Worm (Caenorhabditis elegans): Measurements from ENCODE around the gene C08E8.2.

- TF ChIP-seq Y95B8A.8 (GFP tag; IDR thresholded peaks at IDR 0.05) (no peak), nfya-1 (tag; optimal IDR thresholded peaks at IDR 0.05; ENCODE audit: borderline replicate concordance, insufficient read depth) (no peak), cebp-1 (GFP tag; IDR thresholded peaks at IDR 0.05) (no peak), cebp-1 (tag; optimal IDR thresholded peaks at IDR 0.05) (no peak), him-1 (tag; optimal IDR thresholded peaks at IDR 0.05) (no peak), chd-7 (tag; optimal IDR thresholded peaks at IDR 0.05) (no peak), tlf-1 (GFP tag; optimal IDR thresholded peaks at IDR 0.05) (no peak), mes-4 (tag; optimal IDR thresholded peaks at IDR 0.05) (no peak), nfya-2 (GFP tag; IDR thresholded peaks at IDR 0.05) (no peak), ama-1 (optimal IDR thresholded peaks at IDR 0.05) (no peak), ama-1 (GFP tag; optimal IDR thresholded peaks at IDR 0.05) (no peak), tbx-9 (tag; optimal IDR thresholded peaks at IDR 0.05; ENCODE audit: borderline replicate concordance) (no peak), T26A5.8 (tag; optimal IDR thresholded peaks at IDR 0.05) (no peak), unc-62 (GFP tag; optimal IDR thresholded peaks at IDR 0.05) (no peak)
Observed at ce11 chrV:18382590-18382989, 26.9 kb upstream of the C08E8.2 start, which contains the start of gene nhr-288.

Measured in whole organism, young adult.